Fruit fly (Drosophila melanogaster) Kc167 (cell line): ENCODE data around the gene CG5043.

Experiments
- h ChIP-seq: fragments of >200 bp; optimal IDR thresholded peaks from 3 replicates; lab custom pipeline; 2018; ENCODE audit warnings: missing external identifiers
- ttk ChIP-seq: sonication (Bioruptor generic); optimal IDR thresholded peaks from 2 replicates; lab custom pipeline; 2017; ENCODE audit warnings: missing external identifiers

DNA sequence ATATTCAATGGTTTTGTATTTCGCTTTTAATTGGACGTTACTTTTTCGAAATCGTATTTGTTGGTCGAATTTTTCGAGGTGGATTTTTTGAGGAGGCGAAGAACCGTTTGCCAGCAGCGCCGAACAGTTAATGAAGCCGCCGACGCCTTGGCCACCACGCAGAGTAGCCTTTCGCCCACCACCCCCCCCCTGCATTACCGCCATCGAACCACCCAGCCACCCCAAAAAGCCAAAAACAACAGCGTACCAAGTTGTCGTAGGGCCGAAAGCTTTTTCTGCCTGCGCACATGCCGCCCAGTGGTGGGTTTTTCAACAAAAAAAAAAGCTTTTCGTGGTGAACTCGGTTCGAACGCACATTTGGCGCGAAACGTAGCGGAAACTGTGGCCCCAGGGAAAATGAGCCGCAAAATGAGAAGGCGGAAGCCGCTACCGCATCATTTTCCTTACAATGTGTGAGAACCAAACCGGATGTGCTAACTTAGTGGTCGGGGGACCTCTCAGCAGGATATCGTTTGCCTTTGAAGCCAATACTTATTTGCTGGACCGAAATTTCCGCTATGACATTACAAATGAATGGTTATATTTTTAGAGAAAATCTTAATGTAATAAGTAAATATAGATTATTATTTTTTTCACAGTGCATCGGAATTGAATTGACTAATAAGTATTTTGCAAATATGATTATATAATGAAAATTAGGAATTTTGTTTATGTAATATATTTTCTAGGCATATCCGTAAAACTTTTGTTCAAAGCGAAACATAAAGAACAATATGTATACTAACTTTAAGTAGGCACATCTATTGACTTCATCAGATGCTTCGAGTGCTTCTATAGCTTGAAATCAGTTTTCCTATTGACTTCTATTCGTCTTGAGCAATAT is at the start of gene CG5043, which contains the start of gene Dif:
- TF ChIP-seq ttk (lab: Kevin White, UChicago): no peak
- no peak for TF ChIP-seq h
